Fruit fly (Drosophila melanogaster) whole organism, embryonic: ENCODE results near the gene CG34384.
A peak's percentile ranks its signal among the peaks of the same experiment; 100 is the strongest.

Experiments used
- Bdp1 ChIP-seq: fragments of 200-800 bp; sonication (Bioruptor generic); optimal IDR thresholded peaks from 3 replicates; lab custom pipeline; 2016; ENCODE audit warnings: missing biosample characterization, missing genetic modification characterization
- CG10543 ChIP-seq: fragments of 200-800 bp; sonication (Bioruptor generic); optimal IDR thresholded peaks from 3 replicates; lab custom pipeline; 2017; ENCODE audit warnings: missing biosample characterization, mild to moderate bottlenecking, missing genetic modification characterization, moderate library complexity
- CG10654 ChIP-seq: fragments of 200-800 bp; sonication (Bioruptor generic); optimal IDR thresholded peaks from 2 replicates; lab custom pipeline; 2016; ENCODE audit warnings: missing biosample characterization, missing genetic modification characterization
- CG12155 ChIP-seq: fragments of 200-800 bp; sonication (Bioruptor generic); optimal IDR thresholded peaks from 3 replicates; lab custom pipeline; 2016; ENCODE audit warnings: missing biosample characterization, missing genetic modification characterization
- CG1603 ChIP-seq: fragments of 200-800 bp; sonication (Bioruptor generic); optimal IDR thresholded peaks from 2 replicates; lab custom pipeline; 2019; ENCODE audit warnings: missing biosample characterization, mild to moderate bottlenecking, missing genetic modification characterization, moderate library complexity
- CG17361 ChIP-seq: fragments of 200-800 bp; sonication (Bioruptor generic); IDR thresholded peaks from 3 replicates; pipeline ENCODE4 v1.3.6; 2022; ENCODE audit warnings: missing biosample characterization, missing genetic modification characterization
- CG18262 ChIP-seq: fragments of 200-800 bp; optimal IDR thresholded peaks from 3 replicates; lab custom pipeline; 2019; ENCODE audit warnings: missing biosample characterization, mild to moderate bottlenecking, missing genetic modification characterization, moderate library complexity
- CG18619 ChIP-seq: fragments of 200-800 bp; sonication (Bioruptor generic); optimal IDR thresholded peaks from 3 replicates; lab custom pipeline; 2017; ENCODE audit warnings: missing biosample characterization, mild to moderate bottlenecking, missing genetic modification characterization
- CG18764 ChIP-seq: fragments of 200-800 bp; sonication (Bioruptor generic); optimal IDR thresholded peaks from 3 replicates; lab custom pipeline; 2016; ENCODE audit warnings: missing biosample characterization, missing genetic modification characterization
- CG2116 ChIP-seq: fragments of 200-800 bp; sonication (Bioruptor generic); optimal IDR thresholded peaks from 3 replicates; lab custom pipeline; 2018; ENCODE audit warnings: missing biosample characterization, mild to moderate bottlenecking, missing genetic modification characterization
- CG2120 ChIP-seq: fragments of 200-800 bp; sonication (Bioruptor generic); optimal IDR thresholded peaks from 3 replicates; lab custom pipeline; 2016; ENCODE audit warnings: missing biosample characterization, missing genetic modification characterization
- CG2889 ChIP-seq: fragments of 200-800 bp; sonication (Bioruptor generic); IDR thresholded peaks from 3 replicates; pipeline ENCODE4 v1.3.6; 2022; ENCODE audit warnings: missing biosample characterization, missing genetic modification characterization
- CG30020 ChIP-seq: fragments of 200-800 bp; optimal IDR thresholded peaks from 2 replicates; lab custom pipeline; 2019; ENCODE audit warnings: missing biosample characterization, mild to moderate bottlenecking, missing genetic modification characterization, moderate library complexity
- CG31388 ChIP-seq: fragments of 200-800 bp; sonication (Bioruptor generic); optimal IDR thresholded peaks from 2 replicates; lab custom pipeline; 2016; ENCODE audit warnings: missing biosample characterization, missing genetic modification characterization
- CG32532 ChIP-seq: fragments of 200-800 bp; sonication (Bioruptor generic); IDR thresholded peaks from 2 replicates; pipeline ENCODE4 v1.3.6; 2022; ENCODE audit warnings: missing biosample characterization, missing genetic modification characterization
- CG4707 ChIP-seq: fragments of 200-800 bp; sonication (Bioruptor generic); optimal IDR thresholded peaks from 2 replicates; lab custom pipeline; 2018; ENCODE audit warnings: missing biosample characterization, mild to moderate bottlenecking, missing genetic modification characterization, moderate library complexity
- CG6689 ChIP-seq: fragments of 200-800 bp; sonication (Bioruptor generic); IDR thresholded peaks from 2 replicates; pipeline ENCODE4 v1.3.6; 2022; ENCODE audit warnings: missing biosample characterization, missing genetic modification characterization
- CG6765 ChIP-seq: fragments of 200-800 bp; sonication (Bioruptor generic); optimal IDR thresholded peaks from 3 replicates; lab custom pipeline; 2017; ENCODE audit warnings: missing biosample characterization, mild to moderate bottlenecking, missing genetic modification characterization
- CG7271 ChIP-seq: fragments of 200-800 bp; sonication (Bioruptor generic); optimal IDR thresholded peaks from 2 replicates; lab custom pipeline; 2018; ENCODE audit warnings: missing biosample characterization, mild to moderate bottlenecking, missing genetic modification characterization, moderate library complexity
- CG8924 ChIP-seq: fragments of 200-800 bp; optimal IDR thresholded peaks from 3 replicates; lab custom pipeline; 2019; ENCODE audit warnings: missing biosample characterization, mild to moderate bottlenecking, missing genetic modification characterization, moderate library complexity
- CG9817 ChIP-seq: fragments of 200-800 bp; sonication (Bioruptor generic); optimal IDR thresholded peaks from 2 replicates; lab custom pipeline; 2018; ENCODE audit warnings: missing biosample characterization, mild to moderate bottlenecking, missing genetic modification characterization, moderate library complexity
- CHES-1-like ChIP-seq: fragments of 200-800 bp; sonication (Bioruptor generic); optimal IDR thresholded peaks from 2 replicates; lab custom pipeline; 2016; ENCODE audit warnings: missing biosample characterization, missing genetic modification characterization
- CoRest ChIP-seq: fragments of 200-800 bp; sonication (Bioruptor generic); optimal IDR thresholded peaks from 3 replicates; lab custom pipeline; 2018; ENCODE audit warnings: missing biosample characterization, mild to moderate bottlenecking, missing genetic modification characterization, moderate library complexity
- CrebB ChIP-seq: fragments of 200-800 bp; sonication (Bioruptor generic); optimal IDR thresholded peaks from 3 replicates; lab custom pipeline; 2018; ENCODE audit warnings: missing biosample characterization, mild to moderate bottlenecking, missing genetic modification characterization
- Dip3 ChIP-seq: fragments of 200-800 bp; sonication (Bioruptor generic); optimal IDR thresholded peaks from 3 replicates; lab custom pipeline; 2016; ENCODE audit warnings: missing biosample characterization, missing genetic modification characterization
- Dp ChIP-seq: fragments of 200-800 bp; sonication (Bioruptor generic); optimal IDR thresholded peaks from 2 replicates; lab custom pipeline; 2018; ENCODE audit warnings: missing biosample characterization, mild to moderate bottlenecking, missing genetic modification characterization, moderate library complexity
- E2f2 ChIP-seq: fragments of 200-800 bp; sonication (Bioruptor generic); IDR thresholded peaks from 2 replicates; pipeline ENCODE4 v1.3.6; 2022; ENCODE audit warnings: missing biosample characterization, missing genetic modification characterization
- ERR ChIP-seq: fragments of 200-800 bp; sonication (Bioruptor generic); optimal IDR thresholded peaks from 2 replicates; lab custom pipeline; 2016; ENCODE audit warnings: missing biosample characterization, missing genetic modification characterization
- Hsf ChIP-seq: fragments of 200-800 bp; sonication (Bioruptor generic); optimal IDR thresholded peaks from 3 replicates; lab custom pipeline; 2016; ENCODE audit warnings: missing biosample characterization, missing genetic modification characterization
- NFAT ChIP-seq: fragments of 200-800 bp; sonication (Bioruptor generic); IDR thresholded peaks from 2 replicates; pipeline ENCODE4 v1.3.6; 2022; ENCODE audit warnings: missing biosample characterization, missing genetic modification characterization
- Nf-YB ChIP-seq: fragments of 200-800 bp; sonication (Bioruptor generic); optimal IDR thresholded peaks from 3 replicates; lab custom pipeline; 2019; ENCODE audit warnings: missing biosample characterization, mild to moderate bottlenecking, missing genetic modification characterization, moderate library complexity
- Oli ChIP-seq: fragments of 200-800 bp; sonication (Bioruptor generic); optimal IDR thresholded peaks from 2 replicates; lab custom pipeline; 2018; ENCODE audit warnings: missing biosample characterization, mild to moderate bottlenecking, missing genetic modification characterization, moderate library complexity
- Sin3A ChIP-seq: fragments of >200 bp; optimal IDR thresholded peaks from 2 replicates; lab custom pipeline; 2018
- TFAM ChIP-seq: fragments of 200-800 bp; sonication (Bioruptor generic); optimal IDR thresholded peaks from 2 replicates; lab custom pipeline; 2017; ENCODE audit warnings: missing biosample characterization, missing genetic modification characterization, inconsistent platforms
- abd-A ChIP-seq: fragments of 200-800 bp; sonication (Bioruptor generic); optimal IDR thresholded peaks from 3 replicates; lab custom pipeline; 2019; ENCODE audit warnings: missing biosample characterization, mild to moderate bottlenecking, missing genetic modification characterization, moderate library complexity
- bsh ChIP-seq, 2 experiments: fragments of 200-800 bp; sonication (Bioruptor generic); optimal IDR thresholded peaks; 2 replicates each; lab custom pipeline; 2017 to 2018; ENCODE audit warnings: mild to moderate bottlenecking in 2 of 2, missing biosample characterization in 2 of 2, missing genetic modification characterization in 2 of 2, moderate library complexity in 1 of 2
- emc ChIP-seq: fragments of 200-800 bp; sonication (Bioruptor generic); optimal IDR thresholded peaks from 2 replicates; lab custom pipeline; 2016; ENCODE audit warnings: missing biosample characterization, missing genetic modification characterization
- fd3F ChIP-seq: fragments of 200-800 bp; sonication (Bioruptor generic); optimal IDR thresholded peaks from 2 replicates; lab custom pipeline; 2018; ENCODE audit warnings: missing biosample characterization, mild to moderate bottlenecking, missing genetic modification characterization, moderate library complexity
- gsb-n ChIP-seq: fragments of 200-800 bp; sonication (Bioruptor generic); optimal IDR thresholded peaks from 3 replicates; lab custom pipeline; 2018; ENCODE audit warnings: missing biosample characterization, mild to moderate bottlenecking, missing genetic modification characterization
- h ChIP-seq: fragments of >200 bp; optimal IDR thresholded peaks from 2 replicates; lab custom pipeline; 2017
- jumu ChIP-seq: fragments of 200-800 bp; sonication (Bioruptor generic); optimal IDR thresholded peaks from 3 replicates; lab custom pipeline; 2016; ENCODE audit warnings: missing biosample characterization, missing genetic modification characterization
- lmd ChIP-seq: fragments of 200-800 bp; sonication (Bioruptor generic); IDR thresholded peaks from 2 replicates; pipeline ENCODE4 v1.3.6; 2022; ENCODE audit warnings: missing biosample characterization, missing genetic modification characterization
- pan ChIP-seq, 4 experiments: fragments of >200 bp in 3 of 4; fragments of 200-800 bp in 1 of 4; sonication (Bioruptor generic) in 1 of 4; optimal IDR thresholded peaks in 3 of 4; IDR thresholded peaks in 1 of 4; 2 replicates each; pipeline versions ENCODE4 v1.3.6 to Lab custom; 2017 to 2022; ENCODE audit warnings: missing biosample characterization in 2 of 4, missing genetic modification characterization in 2 of 4, mixed read lengths in 1 of 4
- pb ChIP-seq: fragments of 200-800 bp; sonication (Bioruptor generic); optimal IDR thresholded peaks from 3 replicates; lab custom pipeline; 2016; ENCODE audit warnings: missing biosample characterization, missing genetic modification characterization
- peb ChIP-seq: fragments of 200-800 bp; sonication (Bioruptor generic); IDR thresholded peaks from 2 replicates; pipeline ENCODE4 v1.3.6; 2022; ENCODE audit warnings: missing biosample characterization, missing genetic modification characterization
- prd ChIP-seq, 3 experiments: fragments of >200 bp in 2 of 3; fragments of 200-800 bp in 1 of 3; sonication (Bioruptor generic) in 1 of 3; optimal IDR thresholded peaks in 2 of 3; IDR thresholded peaks in 1 of 3; 2 replicates in 2 of 3; 3 replicates in 1 of 3; pipeline versions ENCODE4 v1.3.6 to Lab custom; 2017 to 2022; ENCODE audit warnings: missing biosample characterization in 1 of 3, missing genetic modification characterization in 1 of 3
- seq ChIP-seq: fragments of 200-800 bp; sonication (Bioruptor generic); IDR thresholded peaks from 2 replicates; pipeline ENCODE4 v1.3.6; 2022; ENCODE audit warnings: missing biosample characterization, missing genetic modification characterization
- stwl ChIP-seq: fragments of 200-800 bp; sonication (Bioruptor generic); optimal IDR thresholded peaks from 3 replicates; lab custom pipeline; 2018; ENCODE audit warnings: missing biosample characterization, mild to moderate bottlenecking, missing genetic modification characterization, moderate library complexity
- toy ChIP-seq: fragments of 200-800 bp; sonication (Bioruptor generic); IDR thresholded peaks from 2 replicates; pipeline ENCODE4 v1.3.6; 2022; ENCODE audit warnings: missing biosample characterization, missing genetic modification characterization
- vvl ChIP-seq: fragments of 200-800 bp; sonication (Bioruptor generic); IDR thresholded peaks from 2 replicates; pipeline ENCODE4 v1.3.6; 2022; ENCODE audit warnings: missing biosample characterization, missing genetic modification characterization
- zfh1 ChIP-seq: fragments of 200-800 bp; sonication (Bioruptor generic); IDR thresholded peaks from 3 replicates; pipeline ENCODE4 v1.3.6; 2022; ENCODE audit warnings: missing biosample characterization, missing genetic modification characterization

The CG34384 gene

dm6 chr3R:7886859-7887190, 72.7 kb downstream of the CG34384 start, which contains the start of gene ArgRS-m (continued):
- no peak for TF ChIP-seq abd-A (tag; lab: Kevin White, UChicago)
- TF ChIP-seq fd3F (GFP tag; lab: Kevin White, UChicago): peak; percentile 37
- TF ChIP-seq peb (GFP tag; lab: Robert Waterston, UW): no peak
- TF ChIP-seq ERR: peak; percentile 16
- 0 out of 3 replicates have a peak, but pooled peaks have one; percentile 14 for TF ChIP-seq CG2889 (GFP tag; lab: Robert Waterston, UW)
- TF ChIP-seq gsb-n (tag; lab: Kevin White, UChicago): peak; percentile 81
- no peak for TF ChIP-seq h (lab: Kevin White, UChicago)
- TF ChIP-seq CG9817 (tag; lab: Kevin White, UChicago): peak; percentile 48
- peak; percentile 53; the same call in 1 of the 2 replicates for TF ChIP-seq vvl (GFP tag; lab: Robert Waterston, UW)
- peak; percentile 6 for TF ChIP-seq Nf-YB
- peak; percentile 72 for TF ChIP-seq CG1603 (tag; lab: Kevin White, UChicago)
- TF ChIP-seq Bdp1 (GFP tag; lab: Kevin White, UChicago): peak; percentile 43
- TF ChIP-seq Dp (GFP tag; lab: Kevin White, UChicago): peak; percentile 52
- TF ChIP-seq CG6765 (GFP tag; lab: Kevin White, UChicago): no peak
- no peak for TF ChIP-seq CG31388 (GFP tag; lab: Kevin White, UChicago)
- peak; percentile 8 for TF ChIP-seq CG30020 (tag; lab: Kevin White, UChicago)
- TF ChIP-seq CHES-1-like (GFP tag; lab: Kevin White, UChicago): peak; percentile 70
- TF ChIP-seq CG18764 (GFP tag; lab: Kevin White, UChicago): peak; percentile 42
- peak; percentile 38 for TF ChIP-seq lmd (GFP tag; lab: Robert Waterston, UW)
- peak; percentile 49 for TF ChIP-seq CG2116 (GFP tag; lab: Kevin White, UChicago)
- peak; percentile 59 for TF ChIP-seq E2f2
- TF ChIP-seq Hsf: peak; percentile 65
- TF ChIP-seq jumu (GFP tag; lab: Kevin White, UChicago): peak; percentile 68
- no peak for TF ChIP-seq TFAM
- peak in 1 of 2 experiments; percentile 13 for TF ChIP-seq bsh (GFP tag; optimal IDR thresholded peaks at IDR 0.05; lab: Kevin White, UChicago)
- TF ChIP-seq prd (optimal IDR thresholded peaks at IDR 0.05; lab: Kevin White, UChicago): no peak
- peak; percentile 33; the same call in 2 of the 3 replicates for TF ChIP-seq prd (GFP tag; IDR thresholded peaks at IDR 0.05; lab: Robert Waterston, UW)
- TF ChIP-seq stwl: peak; percentile 76
- peak; percentile 48 for TF ChIP-seq CoRest (tag; lab: Kevin White, UChicago)
- peak; percentile 8 for TF ChIP-seq Oli
- TF ChIP-seq NFAT (GFP tag; lab: Robert Waterston, UW): peak; percentile 77
- TF ChIP-seq toy (GFP tag; lab: Robert Waterston, UW): 0 out of 2 replicates have a peak, but pooled peaks have one; percentile 5
- TF ChIP-seq CG18262 (tag; lab: Kevin White, UChicago): peak; percentile 22
- no peak; the same call in 1 of the 2 replicates for TF ChIP-seq seq
- peak; percentile 12 for TF ChIP-seq pb (GFP tag; lab: Kevin White, UChicago)
- TF ChIP-seq Dip3 (GFP tag; lab: Kevin White, UChicago): peak; percentile 53
- peak; percentile 35; the same call in 1 of the 2 replicates for TF ChIP-seq CG6689 (GFP tag; lab: Robert Waterston, UW)
- no peak for TF ChIP-seq CG7271 (tag; lab: Kevin White, UChicago)
- no peak for TF ChIP-seq CG4707 (GFP tag; lab: Kevin White, UChicago)
- peak; percentile 76 for TF ChIP-seq Sin3A (lab: Kevin White, UChicago)
- no peak for TF ChIP-seq pan (optimal IDR thresholded peaks at IDR 0.05; lab: Kevin White, UChicago)
- TF ChIP-seq pan (GFP tag; optimal IDR thresholded peaks at IDR 0.05 in 1 of 2, IDR thresholded peaks at IDR 0.05 in 1 of 2): peak in 1 of 2 experiments; percentile 37
- TF ChIP-seq emc (GFP tag; lab: Kevin White, UChicago): peak; percentile 28
- peak; percentile 31 for TF ChIP-seq CG12155
- TF ChIP-seq CG2120: peak; percentile 89
- peak; percentile 59 for TF ChIP-seq CG10543
- TF ChIP-seq CG10654 (GFP tag; lab: Kevin White, UChicago): peak; percentile 20
- no peak for TF ChIP-seq zfh1 (GFP tag; lab: Robert Waterston, UW)
- TF ChIP-seq CG32532 (GFP tag; lab: Robert Waterston, UW): peak; percentile 56
- TF ChIP-seq CG17361 (GFP tag; lab: Robert Waterston, UW): no peak; the same call in 2 of the 3 replicates
- peak; percentile 63 for TF ChIP-seq CrebB
- TF ChIP-seq CG8924 (tag; lab: Kevin White, UChicago): peak; percentile 43
- TF ChIP-seq CG18619 (GFP tag; lab: Kevin White, UChicago): peak; percentile 55
